Fruit fly (Drosophila melanogaster) whole organism, wandering third instar larva: ENCODE results near the gene CG4613.

Source experiments
- Hr78 ChIP-seq: fragments of >200 bp; optimal IDR thresholded peaks from 2 replicates; lab custom pipeline; 2017; ENCODE audit warnings: missing biosample characterization, missing genetic modification characterization
- dsf ChIP-seq: sonication (Bioruptor generic); optimal IDR thresholded peaks from 2 replicates; lab custom pipeline; 2016; ENCODE audit warnings: missing biosample characterization, missing genetic modification characterization, borderline replicate concordance
- ey ChIP-seq: fragments of 200-800 bp; sonication (Bioruptor generic); optimal IDR thresholded peaks from 2 replicates; lab custom pipeline; 2016; ENCODE audit warnings: missing biosample characterization, missing genetic modification characterization
- h ChIP-seq: fragments of 200-800 bp; sonication (Bioruptor generic); optimal IDR thresholded peaks from 3 replicates; lab custom pipeline; 2016; ENCODE audit warnings: missing biosample characterization, mild to moderate bottlenecking, missing genetic modification characterization
- pan ChIP-seq: fragments of >200 bp; optimal IDR thresholded peaks from 2 replicates; lab custom pipeline; 2017
- psq ChIP-seq: fragments of 200-800 bp; sonication (Bioruptor generic); optimal IDR thresholded peaks from 3 replicates; lab custom pipeline; 2017; ENCODE audit warnings: missing biosample characterization, mild to moderate bottlenecking, missing genetic modification characterization, moderate library complexity
- woc ChIP-seq: sonication (Bioruptor generic); optimal IDR thresholded peaks from 2 replicates; lab custom pipeline; 2016; ENCODE audit warnings: missing biosample characterization, mild to moderate bottlenecking, missing genetic modification characterization

dm6 chr3L:14534619-14535018, 13.1 kb upstream of the CG4613 start:
- TF ChIP-seq dsf (GFP tag; lab: Kevin White, UChicago) (no peak), h (GFP tag; lab: Kevin White, UChicago) (peak; percentile 26), psq (no peak), woc (GFP tag; lab: Kevin White, UChicago) (no peak), pan (lab: Kevin White, UChicago) (no peak), Hr78 (GFP tag; lab: Kevin White, UChicago) (no peak), ey (GFP tag; lab: Kevin White, UChicago) (no peak)
